Worm (Caenorhabditis elegans) whole organism, mixed stage, embryonic: ENCODE results near the gene Y43F8A.2.

Experiments used
- blmp-1 ChIP-seq: fragments of 150-350 bp; optimal IDR thresholded peaks from 2 replicates; lab custom pipeline; 2014; ENCODE audit warnings: missing biosample characterization, missing genetic modification characterization
- ceh-43 ChIP-seq: fragments of 200-800 bp; sonication (Bioruptor generic); optimal IDR thresholded peaks from 2 replicates; lab custom pipeline; 2018; ENCODE audit warnings: mild to moderate bottlenecking, missing genetic modification characterization, moderate library complexity, missing compliant biosample characterization
- elt-1 ChIP-seq: sonication (generic microtip); optimal IDR thresholded peaks from 2 replicates; lab custom pipeline; 2017; ENCODE audit warnings: missing genetic modification characterization, mild to moderate bottlenecking, missing compliant biosample characterization, antibody characterized with exemption, moderate library complexity, borderline replicate concordance; ENCODE audit not compliant: insufficient read depth
- lin-13 ChIP-seq: fragments of 150-350 bp; optimal IDR thresholded peaks from 2 replicates; lab custom pipeline; 2014; ENCODE audit warnings: missing biosample characterization, missing genetic modification characterization
- lin-32 ChIP-seq: fragments of 200-800 bp; sonication (Bioruptor generic); optimal IDR thresholded peaks from 2 replicates; lab custom pipeline; 2018; ENCODE audit warnings: mild to moderate bottlenecking, missing genetic modification characterization, missing compliant biosample characterization
- lsy-2 ChIP-seq: fragments of 150-350 bp; optimal IDR thresholded peaks from 2 replicates; lab custom pipeline; 2014; ENCODE audit warnings: missing biosample characterization, missing genetic modification characterization
- nhr-12 ChIP-seq: fragments of 150-350 bp; optimal IDR thresholded peaks from 2 replicates; lab custom pipeline; 2014; ENCODE audit warnings: missing biosample characterization, missing genetic modification characterization
- nhr-237 ChIP-seq: fragments of 150-350 bp; optimal IDR thresholded peaks from 2 replicates; lab custom pipeline; 2014; ENCODE audit warnings: missing biosample characterization, missing genetic modification characterization
- pha-4 ChIP-seq: fragments of 150-350 bp; optimal IDR thresholded peaks from 2 replicates; lab custom pipeline; 2018; ENCODE audit warnings: missing biosample characterization, missing genetic modification reagents, missing genetic modification characterization
- snpc-4 ChIP-seq: fragments of 150-350 bp; optimal IDR thresholded peaks from 2 replicates; lab custom pipeline; 2014; ENCODE audit warnings: missing biosample characterization, missing genetic modification characterization
- unc-39 ChIP-seq: fragments of 150-350 bp; optimal IDR thresholded peaks from 2 replicates; lab custom pipeline; 2014; ENCODE audit warnings: missing biosample characterization, missing genetic modification characterization

DNA sequence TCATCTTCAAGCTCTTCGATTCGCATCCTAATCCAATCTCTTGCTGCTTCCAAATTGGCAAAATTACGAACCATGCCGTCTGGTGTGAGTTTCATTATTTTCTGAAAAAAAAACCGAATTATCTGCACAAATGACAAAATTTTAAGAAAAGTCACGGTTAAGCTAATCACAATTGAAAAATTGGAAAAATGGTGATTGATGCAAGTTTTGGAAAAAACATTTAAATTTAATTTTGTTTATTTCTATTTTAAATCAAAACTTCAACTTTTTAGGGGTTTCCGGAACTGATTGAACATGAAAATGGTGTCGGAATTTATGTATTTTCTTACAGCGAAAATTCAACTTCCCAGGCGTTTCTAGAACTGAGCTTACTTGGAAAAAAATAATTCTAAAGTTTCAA lies 31.5 kb downstream of the Y43F8A.2 start, which contains the start of gene C25F9.12:
- no peak for TF ChIP-seq snpc-4 (tag; lab: Kevin White, UChicago)
- TF ChIP-seq unc-39 (tag; lab: Kevin White, UChicago), result no peak
- TF ChIP-seq elt-1, result no peak
- TF ChIP-seq lin-32, result no peak
- no peak for TF ChIP-seq lsy-2 (tag; lab: Kevin White, UChicago)
- no peak for TF ChIP-seq ceh-43 (GFP tag; lab: Kevin White, UChicago)
- no peak for TF ChIP-seq lin-13
- no peak for TF ChIP-seq pha-4 (tag; lab: Kevin White, UChicago)
- TF ChIP-seq nhr-12 (tag; lab: Kevin White, UChicago), result no peak
- TF ChIP-seq blmp-1 (tag; lab: Kevin White, UChicago), result no peak
- no peak for TF ChIP-seq nhr-237 (tag; lab: Kevin White, UChicago)
